Worm (Caenorhabditis elegans) whole organism, young adult: ENCODE results near the gene nas-14.

Source experiments
- Y56A3A.18 ChIP-seq: fragments of 200-800 bp; sonication (Bioruptor generic); IDR thresholded peaks from 2 replicates; pipeline ENCODE4 v1.3.6; 2022; ENCODE audit warnings: missing genetic modification reagents, missing genetic modification characterization, missing compliant biosample characterization
- cebp-1 ChIP-seq, 2 experiments: fragments of 200-800 bp in 1 of 2; sonication (Bioruptor generic) in 1 of 2; sonication (generic microtip) in 1 of 2; IDR thresholded peaks in 1 of 2; optimal IDR thresholded peaks in 1 of 2; 2 replicates each; pipeline versions ENCODE4 v1.3.6 to Lab custom; 2017 to 2022; ENCODE audit warnings: missing compliant biosample characterization in 2 of 2, missing genetic modification characterization in 2 of 2, mild to moderate bottlenecking in 1 of 2, missing genetic modification reagents in 1 of 2, moderate library complexity in 1 of 2
- ceh-58 ChIP-seq: fragments of 200-800 bp; sonication (Bioruptor generic); IDR thresholded peaks from 2 replicates; pipeline ENCODE4 v1.3.6; 2022; ENCODE audit warnings: missing genetic modification characterization, missing compliant biosample characterization
- ets-4 ChIP-seq: fragments of 200-800 bp; sonication (Bioruptor generic); optimal IDR thresholded peaks from 2 replicates; lab custom pipeline; 2018; ENCODE audit warnings: mild to moderate bottlenecking, missing genetic modification characterization, missing compliant biosample characterization
- lin-26 ChIP-seq: fragments of 200-800 bp; sonication (Bioruptor generic); IDR thresholded peaks from 2 replicates; pipeline ENCODE4 v1.3.6; 2022; ENCODE audit warnings: missing genetic modification reagents, missing genetic modification characterization, missing compliant biosample characterization
- lin-35 ChIP-seq, 3 experiments: fragments of 150-350 bp in 2 of 3; sonication (generic microtip) in 1 of 3; optimal IDR thresholded peaks; 2 replicates each; lab custom pipeline; 2014 to 2018; ENCODE audit warnings: missing biosample characterization in 3 of 3, missing genetic modification characterization in 3 of 3, missing genetic modification reagents in 3 of 3
- lir-1 ChIP-seq: fragments of 200-800 bp; sonication (Bioruptor generic); conservative IDR thresholded peaks from 2 replicates; pipeline ENCODE4 v1.3.6; 2022; ENCODE audit warnings: missing genetic modification reagents, missing genetic modification characterization, missing compliant biosample characterization
- madf-8 ChIP-seq: fragments of 200-800 bp; sonication (Bioruptor generic); conservative IDR thresholded peaks from 2 replicates; pipeline ENCODE4 v1.3.6; 2022; ENCODE audit warnings: missing genetic modification reagents, missing genetic modification characterization, missing compliant biosample characterization
- pbrm-1 ChIP-seq: fragments of 200-800 bp; sonication (Bioruptor generic); IDR thresholded peaks from 2 replicates; pipeline ENCODE4 v1.3.6; 2022; ENCODE audit warnings: missing genetic modification reagents, missing genetic modification characterization, missing compliant biosample characterization
- pha-4 ChIP-seq: fragments of 150-350 bp; sonication (generic microtip); optimal IDR thresholded peaks from 2 replicates; lab custom pipeline; 2014; ENCODE audit warnings: missing biosample characterization, missing genetic modification reagents, missing genetic modification characterization

DNA sequence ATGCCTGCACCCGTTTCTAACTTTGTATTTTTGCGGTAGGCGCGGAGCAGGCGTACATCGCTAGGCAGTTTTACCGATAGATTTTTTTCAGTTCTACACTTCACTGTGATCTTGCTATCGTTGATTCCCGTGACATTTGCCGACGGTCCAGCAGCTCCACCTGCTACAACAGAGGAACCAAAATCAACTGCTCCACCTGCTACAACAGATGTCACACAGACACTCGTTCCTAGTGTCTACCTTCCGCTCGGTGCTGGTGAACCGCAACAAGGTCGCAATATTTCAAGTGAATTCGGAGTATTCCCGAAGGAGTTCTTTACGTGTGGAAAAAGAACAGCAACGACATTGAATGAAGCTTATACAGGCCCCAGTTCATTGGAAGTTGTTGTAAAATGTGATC, 19.7 kb downstream of the nas-14 start:
- TF ChIP-seq ceh-58 = no peak
- TF ChIP-seq pha-4 (tag; lab: Kevin White, UChicago) = no peak
- no peak for TF ChIP-seq cebp-1 (GFP tag; IDR thresholded peaks at IDR 0.05; lab: Robert Waterston, UW)
- no peak for TF ChIP-seq cebp-1 (tag; optimal IDR thresholded peaks at IDR 0.05; lab: Kevin White, UChicago)
- no peak for TF ChIP-seq lir-1 (GFP tag; lab: Robert Waterston, UW)
- no peak for TF ChIP-seq Y56A3A.18 (GFP tag; lab: Robert Waterston, UW)
- TF ChIP-seq lin-26 (GFP tag; lab: Robert Waterston, UW) = no peak
- TF ChIP-seq pbrm-1 (GFP tag; lab: Robert Waterston, UW) = no peak
- TF ChIP-seq lin-35 (GFP tag; optimal IDR thresholded peaks at IDR 0.05; lab: Kevin White, UChicago) = no peak
- no peak for TF ChIP-seq ets-4 (GFP tag; lab: Kevin White, UChicago)
- TF ChIP-seq madf-8 (GFP tag; lab: Robert Waterston, UW) = no peak
